Worm (Caenorhabditis elegans) whole organism, young adult: ENCODE data around the gene msp-57.

Source experiments
- B0336.3 ChIP-seq: fragments of 200-800 bp; sonication (Bioruptor generic); IDR thresholded peaks from 2 replicates; pipeline ENCODE4 v1.3.6; 2022; ENCODE audit warnings: missing genetic modification characterization, missing compliant biosample characterization
- akir-1 ChIP-seq: fragments of 200-800 bp; sonication (Bioruptor generic); optimal IDR thresholded peaks from 2 replicates; lab custom pipeline; 2018; ENCODE audit warnings: mild to moderate bottlenecking, missing genetic modification characterization, moderate library complexity, missing compliant biosample characterization
- ama-1 ChIP-seq, 3 experiments: fragments of 150-350 bp in 1 of 3; sonication (generic microtip) in 2 of 3; optimal IDR thresholded peaks; 2 replicates each; lab custom pipeline; 2014 to 2018; ENCODE audit warnings: missing biosample characterization in 2 of 3, missing genetic modification characterization in 2 of 3, missing genetic modification reagents in 2 of 3
- aptf-2 ChIP-seq: fragments of 200-800 bp; sonication (Bioruptor generic); conservative IDR thresholded peaks from 2 replicates; pipeline ENCODE4 v1.3.6; 2022; ENCODE audit warnings: missing genetic modification reagents, missing genetic modification characterization, missing compliant biosample characterization
- him-1 ChIP-seq: sonication (generic microtip); optimal IDR thresholded peaks from 2 replicates; lab custom pipeline; 2016; ENCODE audit warnings: missing genotype, missing genetic modification reagents, missing genetic modification characterization, missing compliant biosample characterization
- let-526 ChIP-seq: fragments of 200-800 bp; sonication (Bioruptor generic); IDR thresholded peaks from 2 replicates; pipeline ENCODE4 v1.3.6; 2022; ENCODE audit warnings: missing genetic modification reagents, missing genetic modification characterization, missing compliant biosample characterization
- nfyb-1 ChIP-seq: fragments of 200-800 bp; sonication (Bioruptor generic); IDR thresholded peaks from 2 replicates; pipeline ENCODE4 v1.3.6; 2022; ENCODE audit warnings: missing genetic modification reagents, missing genetic modification characterization, missing compliant biosample characterization
- nhr-120 ChIP-seq: fragments of 200-800 bp; sonication (Bioruptor generic); IDR thresholded peaks from 2 replicates; pipeline ENCODE4 v1.3.6; 2022; ENCODE audit warnings: missing genetic modification characterization, missing compliant biosample characterization
- nhr-27 ChIP-seq: fragments of 200-800 bp; sonication (Bioruptor generic); optimal IDR thresholded peaks from 2 replicates; lab custom pipeline; 2018; ENCODE audit warnings: mild to moderate bottlenecking, missing genetic modification characterization, moderate library complexity, missing compliant biosample characterization
- nhr-90 ChIP-seq: sonication (generic microtip); optimal IDR thresholded peaks from 2 replicates; lab custom pipeline; 2016; ENCODE audit warnings: missing genotype, mild to moderate bottlenecking, missing genetic modification characterization, missing compliant biosample characterization
- snpc-1.1 ChIP-seq: sonication (generic microtip); optimal IDR thresholded peaks from 2 replicates; lab custom pipeline; 2017; ENCODE audit warnings: missing genetic modification characterization, mild to moderate bottlenecking, missing compliant biosample characterization, antibody characterized with exemption, moderate library complexity, missing genotype, missing genetic modification reagents; ENCODE audit not compliant: insufficient read depth
- unc-62 ChIP-seq: fragments of 150-350 bp; optimal IDR thresholded peaks from 2 replicates; lab custom pipeline; 2014; ENCODE audit warnings: missing biosample characterization, missing genetic modification reagents, missing genetic modification characterization

DNA sequence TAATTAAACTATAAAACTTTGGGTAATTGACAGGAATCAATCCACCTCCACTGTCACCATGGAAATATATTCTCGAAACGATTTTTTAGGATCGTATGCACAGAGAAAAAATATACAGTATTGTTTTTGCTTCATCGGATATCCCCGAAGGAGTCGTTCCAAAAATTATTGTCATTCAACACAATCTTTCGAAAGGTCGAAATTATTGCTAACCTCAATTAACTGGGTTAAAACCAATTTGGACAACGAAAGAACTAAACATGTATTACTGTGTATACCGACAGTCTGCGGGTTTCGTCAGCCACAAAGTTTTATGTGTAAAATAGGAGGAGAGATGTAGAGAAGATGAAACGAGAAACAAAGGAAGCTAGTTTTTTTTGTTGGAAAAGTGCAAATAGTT is 919 bp downstream of the msp-57 start:
- TF ChIP-seq him-1 (tag; lab: Kevin White, UChicago): peak; percentile 74
- TF ChIP-seq akir-1 (GFP tag; lab: Kevin White, UChicago): no peak
- TF ChIP-seq ama-1 (optimal IDR thresholded peaks at IDR 0.05; lab: Kevin White, UChicago): peak; percentile 72
- TF ChIP-seq ama-1 (GFP tag; optimal IDR thresholded peaks at IDR 0.05; lab: Kevin White, UChicago): no peak
- no peak for TF ChIP-seq let-526 (GFP tag; lab: Robert Waterston, UW)
- no peak for TF ChIP-seq nhr-120 (GFP tag; lab: Robert Waterston, UW)
- TF ChIP-seq nfyb-1: 0 out of 2 replicates have a peak, but pooled peaks have one; percentile 33
- TF ChIP-seq unc-62 (GFP tag; lab: Kevin White, UChicago): no peak
- TF ChIP-seq nhr-90 (tag; lab: Kevin White, UChicago): no peak
- TF ChIP-seq snpc-1.1 (tag; lab: Kevin White, UChicago): peak; percentile 93
- TF ChIP-seq nhr-27 (tag; lab: Kevin White, UChicago): no peak
- TF ChIP-seq aptf-2: no peak
- TF ChIP-seq B0336.3 (GFP tag; lab: Robert Waterston, UW): no peak
